Worm (Caenorhabditis elegans) whole organism, young adult: ENCODE measurements around the gene nmur-1.
A peak's percentile ranks its signal among the peaks of the same experiment; 100 is the strongest.

Experiments
- B0261.1 ChIP-seq: sonication (generic microtip); optimal IDR thresholded peaks from 2 replicates; lab custom pipeline; 2016; ENCODE audit warnings: mild to moderate bottlenecking, missing genetic modification characterization, moderate library complexity, missing compliant biosample characterization
- D2030.7 ChIP-seq: fragments of 200-800 bp; sonication (Bioruptor generic); IDR thresholded peaks from 2 replicates; pipeline ENCODE4 v1.3.6; 2022; ENCODE audit warnings: missing genetic modification reagents, missing genetic modification characterization, missing compliant biosample characterization
- F23B12.7 ChIP-seq: sonication (generic microtip); optimal IDR thresholded peaks from 2 replicates; lab custom pipeline; 2017; ENCODE audit warnings: missing genetic modification characterization, mild to moderate bottlenecking, missing compliant biosample characterization, antibody characterized with exemption, moderate library complexity; ENCODE audit not compliant: insufficient read depth
- F39B2.1 ChIP-seq: fragments of 200-800 bp; sonication (Bioruptor generic); IDR thresholded peaks from 2 replicates; pipeline ENCODE4 v1.3.6; 2022; ENCODE audit warnings: missing genetic modification reagents, missing genetic modification characterization, missing compliant biosample characterization
- T07F8.4 ChIP-seq: sonication (generic microtip); optimal IDR thresholded peaks from 2 replicates; lab custom pipeline; 2016; ENCODE audit warnings: mild to moderate bottlenecking, missing genetic modification characterization, moderate library complexity, missing compliant biosample characterization
- T26A5.8 ChIP-seq: sonication (generic microtip); optimal IDR thresholded peaks from 2 replicates; lab custom pipeline; 2016; ENCODE audit warnings: missing genetic modification characterization, missing compliant biosample characterization
- Y56A3A.18 ChIP-seq: fragments of 200-800 bp; sonication (Bioruptor generic); IDR thresholded peaks from 2 replicates; pipeline ENCODE4 v1.3.6; 2022; ENCODE audit warnings: missing genetic modification reagents, missing genetic modification characterization, missing compliant biosample characterization
- ZK185.1 ChIP-seq: sonication (generic microtip); optimal IDR thresholded peaks from 2 replicates; lab custom pipeline; 2016; ENCODE audit warnings: mild to moderate bottlenecking, missing genetic modification characterization, missing compliant biosample characterization; ENCODE audit not compliant: poor library complexity, severe bottlenecking
- ama-1 ChIP-seq, 3 experiments: fragments of 150-350 bp in 1 of 3; sonication (generic microtip) in 2 of 3; optimal IDR thresholded peaks; 2 replicates each; lab custom pipeline; 2014 to 2018; ENCODE audit warnings: missing biosample characterization in 2 of 3, missing genetic modification characterization in 2 of 3, missing genetic modification reagents in 2 of 3
- atf-7 ChIP-seq: sonication (generic microtip); optimal IDR thresholded peaks from 2 replicates; lab custom pipeline; 2017; ENCODE audit warnings: mild to moderate bottlenecking, missing genetic modification characterization, missing compliant biosample characterization
- athp-1 ChIP-seq: sonication (generic microtip); optimal IDR thresholded peaks from 2 replicates; lab custom pipeline; 2017; ENCODE audit warnings: mild to moderate bottlenecking, missing genetic modification characterization, missing compliant biosample characterization
- attf-3 ChIP-seq: fragments of 200-800 bp; sonication (Bioruptor generic); conservative IDR thresholded peaks from 2 replicates; pipeline ENCODE4 v1.3.6; 2022; ENCODE audit warnings: missing genetic modification reagents, missing genetic modification characterization, missing compliant biosample characterization
- attf-5 ChIP-seq: fragments of 200-800 bp; sonication (Bioruptor generic); optimal IDR thresholded peaks from 2 replicates; lab custom pipeline; 2018; ENCODE audit warnings: mild to moderate bottlenecking, missing genetic modification characterization, missing compliant biosample characterization
- attf-6 ChIP-seq: fragments of 200-800 bp; sonication (Bioruptor generic); IDR thresholded peaks from 2 replicates; pipeline ENCODE4 v1.3.6; 2022; ENCODE audit warnings: missing genetic modification reagents, missing genetic modification characterization, missing compliant biosample characterization
- ceh-27 ChIP-seq: fragments of 200-800 bp; sonication (Bioruptor generic); optimal IDR thresholded peaks from 2 replicates; lab custom pipeline; 2018; ENCODE audit warnings: mild to moderate bottlenecking, missing genetic modification characterization, moderate library complexity, missing compliant biosample characterization
- ceh-40 ChIP-seq: fragments of 200-800 bp; sonication (Bioruptor generic); IDR thresholded peaks from 2 replicates; pipeline ENCODE4 v1.3.6; 2022; ENCODE audit warnings: missing genetic modification characterization, missing compliant biosample characterization
- ceh-79 ChIP-seq: sonication (generic microtip); optimal IDR thresholded peaks from 2 replicates; lab custom pipeline; 2017; ENCODE audit warnings: mild to moderate bottlenecking, missing genetic modification characterization, missing compliant biosample characterization
- ceh-91 ChIP-seq: fragments of 200-800 bp; sonication (Bioruptor generic); IDR thresholded peaks from 2 replicates; pipeline ENCODE4 v1.3.6; 2022; ENCODE audit warnings: missing genetic modification reagents, missing genetic modification characterization, missing compliant biosample characterization
- chd-7 ChIP-seq: sonication (generic microtip); optimal IDR thresholded peaks from 2 replicates; lab custom pipeline; 2016; ENCODE audit warnings: mild to moderate bottlenecking, missing genetic modification characterization, moderate library complexity, missing compliant biosample characterization
- die-1 ChIP-seq: sonication (generic microtip); optimal IDR thresholded peaks from 2 replicates; lab custom pipeline; 2016; ENCODE audit warnings: missing genotype, mild to moderate bottlenecking, missing genetic modification characterization, missing compliant biosample characterization
- him-1 ChIP-seq: sonication (generic microtip); optimal IDR thresholded peaks from 2 replicates; lab custom pipeline; 2016; ENCODE audit warnings: missing genotype, missing genetic modification reagents, missing genetic modification characterization, missing compliant biosample characterization
- hmg-1.2 ChIP-seq: fragments of 200-800 bp; sonication (Bioruptor generic); IDR thresholded peaks from 2 replicates; pipeline ENCODE4 v1.3.6; 2022; ENCODE audit warnings: missing genetic modification reagents, missing genetic modification characterization, missing compliant biosample characterization
- hrde-1 ChIP-seq: sonication (generic microtip); optimal IDR thresholded peaks from 2 replicates; lab custom pipeline; 2016; ENCODE audit warnings: missing genetic modification characterization, mild to moderate bottlenecking, missing compliant biosample characterization, moderate library complexity, missing genotype, missing genetic modification reagents, borderline replicate concordance
- lag-1 ChIP-seq: fragments of 200-800 bp; sonication (Bioruptor generic); IDR thresholded peaks from 2 replicates; pipeline ENCODE4 v1.3.6; 2022; ENCODE audit warnings: missing genetic modification reagents, missing genetic modification characterization, missing compliant biosample characterization
- let-607 ChIP-seq, 2 experiments: fragments of 200-800 bp in 1 of 2; sonication (Bioruptor generic) in 1 of 2; sonication (generic microtip) in 1 of 2; optimal IDR thresholded peaks; 2 replicates each; lab custom pipeline; 2016 to 2018; ENCODE audit warnings: mild to moderate bottlenecking in 2 of 2, missing compliant biosample characterization in 2 of 2, missing genetic modification characterization in 2 of 2, moderate library complexity in 2 of 2, missing genotype in 1 of 2
- lin-26 ChIP-seq: fragments of 200-800 bp; sonication (Bioruptor generic); IDR thresholded peaks from 2 replicates; pipeline ENCODE4 v1.3.6; 2022; ENCODE audit warnings: missing genetic modification reagents, missing genetic modification characterization, missing compliant biosample characterization
- lin-40 ChIP-seq: sonication (generic microtip); optimal IDR thresholded peaks from 2 replicates; lab custom pipeline; 2016; ENCODE audit warnings: missing genetic modification characterization, mild to moderate bottlenecking, missing compliant biosample characterization, missing genotype, missing genetic modification reagents
- lin-54 ChIP-seq: fragments of 200-800 bp; sonication (Bioruptor generic); optimal IDR thresholded peaks from 2 replicates; lab custom pipeline; 2018; ENCODE audit warnings: mild to moderate bottlenecking, missing genetic modification characterization, missing compliant biosample characterization
- madf-3 ChIP-seq: fragments of 200-800 bp; sonication (Bioruptor generic); IDR thresholded peaks from 2 replicates; pipeline ENCODE4 v1.3.6; 2022; ENCODE audit warnings: missing genetic modification reagents, missing genetic modification characterization, missing compliant biosample characterization
- nhr-179 ChIP-seq: sonication (generic microtip); optimal IDR thresholded peaks from 2 replicates; lab custom pipeline; 2016; ENCODE audit warnings: mild to moderate bottlenecking, missing genetic modification characterization, missing compliant biosample characterization
- nhr-80 ChIP-seq: sonication (generic microtip); optimal IDR thresholded peaks from 2 replicates; lab custom pipeline; 2016; ENCODE audit warnings: missing genetic modification characterization, missing compliant biosample characterization
- pbrm-1 ChIP-seq: fragments of 200-800 bp; sonication (Bioruptor generic); IDR thresholded peaks from 2 replicates; pipeline ENCODE4 v1.3.6; 2022; ENCODE audit warnings: missing genetic modification reagents, missing genetic modification characterization, missing compliant biosample characterization
- rec-8 ChIP-seq, 2 experiments: sonication (generic microtip); optimal IDR thresholded peaks; 2 replicates each; lab custom pipeline; 2016; ENCODE audit warnings: mild to moderate bottlenecking in 2 of 2, missing genetic modification characterization in 2 of 2, missing genetic modification reagents in 2 of 2, missing genotype in 2 of 2, missing biosample characterization in 1 of 2, missing compliant biosample characterization in 1 of 2, moderate library complexity in 1 of 2
- rpc-1 ChIP-seq, 2 experiments: fragments of 150-350 bp in 1 of 2; sonication (generic microtip) in 1 of 2; optimal IDR thresholded peaks; 2 replicates each; lab custom pipeline; 2014 to 2018; ENCODE audit warnings: missing biosample characterization in 1 of 2, missing genetic modification characterization in 1 of 2, missing genetic modification reagents in 1 of 2, missing genotype in 1 of 2
- snpc-1.1 ChIP-seq: sonication (generic microtip); optimal IDR thresholded peaks from 2 replicates; lab custom pipeline; 2017; ENCODE audit warnings: missing genetic modification characterization, mild to moderate bottlenecking, missing compliant biosample characterization, antibody characterized with exemption, moderate library complexity, missing genotype, missing genetic modification reagents; ENCODE audit not compliant: insufficient read depth
- snpc-1.3 ChIP-seq: sonication (generic microtip); optimal IDR thresholded peaks from 2 replicates; lab custom pipeline; 2017; ENCODE audit warnings: missing genetic modification characterization, mild to moderate bottlenecking, missing compliant biosample characterization, antibody characterized with exemption, moderate library complexity, missing genotype, missing genetic modification reagents; ENCODE audit not compliant: insufficient read depth
- snpc-4 ChIP-seq, 5 experiments: fragments of 150-350 bp in 1 of 5; sonication (generic microtip) in 4 of 5; optimal IDR thresholded peaks; 2 replicates each; lab custom pipeline; 2014 to 2018; ENCODE audit warnings: missing genetic modification characterization in 5 of 5, missing biosample characterization in 3 of 5, antibody characterized with exemption in 2 of 5, mild to moderate bottlenecking in 2 of 5, missing compliant biosample characterization in 2 of 5, missing genotype in 2 of 5, moderate library complexity in 2 of 5, missing genetic modification reagents in 1 of 5
- somi-1 ChIP-seq: fragments of 200-800 bp; sonication (Bioruptor generic); optimal IDR thresholded peaks from 2 replicates; lab custom pipeline; 2018; ENCODE audit warnings: mild to moderate bottlenecking, missing genetic modification characterization, missing compliant biosample characterization
- unc-62 ChIP-seq: fragments of 150-350 bp; optimal IDR thresholded peaks from 2 replicates; lab custom pipeline; 2014; ENCODE audit warnings: missing biosample characterization, missing genetic modification reagents, missing genetic modification characterization
- ztf-26 ChIP-seq: sonication (generic microtip); optimal IDR thresholded peaks from 2 replicates; lab custom pipeline; 2017; ENCODE audit warnings: missing genetic modification characterization, missing compliant biosample characterization
- ztf-6 ChIP-seq: fragments of 200-800 bp; sonication (Bioruptor generic); IDR thresholded peaks from 2 replicates; pipeline ENCODE4 v1.3.6; 2022; ENCODE audit warnings: missing genetic modification reagents, missing genetic modification characterization, missing compliant biosample characterization

nmur-1 gene

ce11 chrX:8963469-8963868 is 17.3 kb upstream of the nmur-1 start:
- TF ChIP-seq ceh-79 (tag; lab: Kevin White, UChicago), result no peak
- TF ChIP-seq ceh-27, result no peak
- no peak for TF ChIP-seq nhr-179 (tag; lab: Kevin White, UChicago)

DNA sequence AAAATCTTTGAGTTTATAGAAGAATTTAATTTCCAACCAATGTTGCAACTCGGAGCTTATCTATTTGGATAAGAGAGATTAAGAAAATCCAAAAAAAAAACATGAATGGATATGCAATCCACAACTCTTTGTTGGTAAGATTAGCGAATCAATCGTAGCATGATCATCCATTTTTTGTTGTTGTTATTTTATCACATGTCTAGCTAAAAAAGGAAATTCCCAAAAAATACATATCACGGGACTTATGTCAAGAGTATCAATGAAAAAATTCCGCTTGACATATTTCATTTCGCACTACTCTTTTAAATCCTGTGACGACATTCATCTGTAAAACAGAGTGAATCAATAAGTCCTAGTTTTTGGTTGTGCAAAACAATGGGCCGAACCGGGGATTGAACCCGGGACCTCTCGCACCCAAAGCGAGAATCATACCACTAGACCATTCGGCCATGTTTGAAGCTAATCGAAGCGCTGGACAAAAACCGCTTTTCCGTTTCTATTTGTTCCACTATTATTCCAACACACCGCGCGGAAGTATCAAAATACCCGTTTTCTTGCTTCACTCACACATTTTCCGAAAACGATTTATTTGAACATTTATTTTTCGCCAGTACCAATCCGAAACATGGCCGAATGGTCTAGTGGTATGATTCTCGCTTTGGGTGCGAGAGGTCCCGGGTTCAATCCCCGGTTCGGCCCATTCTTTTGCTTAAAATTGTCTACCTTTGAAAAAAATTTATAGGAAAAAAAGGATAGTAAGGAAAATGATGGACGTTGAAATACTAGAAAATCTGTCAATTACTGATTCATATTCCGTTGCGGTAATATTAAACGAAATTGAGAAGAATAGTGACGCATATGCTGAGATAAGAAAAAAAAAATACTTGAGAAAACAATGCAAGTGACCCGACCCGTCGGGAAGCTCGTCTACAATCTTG is 11.4 kb upstream of the nmur-1 start:
- TF ChIP-seq unc-62 (GFP tag; lab: Kevin White, UChicago) (no peak), nhr-80 (tag; lab: Kevin White, UChicago) (peak; percentile 6), F39B2.1 (GFP tag; lab: Robert Waterston, UW) (no peak), attf-3 (0 out of 2 replicates have a peak, but pooled peaks have one; percentile 16), Y56A3A.18 (GFP tag; lab: Robert Waterston, UW) (0 out of 2 replicates have a peak, but pooled peaks have one; percentile 75), ceh-40 (peak; percentile 61; the same call in 1 of the 2 replicates), lag-1 (no peak), T07F8.4 (tag; lab: Kevin White, UChicago) (peak; percentile 49), attf-5 (GFP tag; lab: Kevin White, UChicago) (peak; percentile 36), ama-1 (optimal IDR thresholded peaks at IDR 0.05; lab: Kevin White, UChicago) (no peak), ama-1 (GFP tag; optimal IDR thresholded peaks at IDR 0.05; lab: Kevin White, UChicago) (peak in 1 of 2 experiments; percentile 27), chd-7 (tag; lab: Kevin White, UChicago) (peak; percentile 20), rpc-1 (optimal IDR thresholded peaks at IDR 0.05; lab: Kevin White, UChicago) (peak; percentile 81), rpc-1 (tag; optimal IDR thresholded peaks at IDR 0.05; lab: Kevin White, UChicago) (peak; percentile 87), T26A5.8 (tag; lab: Kevin White, UChicago) (peak; percentile 34), rec-8 (tag; optimal IDR thresholded peaks at IDR 0.05; lab: Kevin White, UChicago) (peak; percentile 23 to 51), pbrm-1 (GFP tag; lab: Robert Waterston, UW) (peak; percentile 76; the same call in 1 of the 2 replicates), snpc-1.1 (tag; lab: Kevin White, UChicago) (peak; percentile 32), ceh-91 (GFP tag; lab: Robert Waterston, UW) (no peak), snpc-4 (GFP tag; optimal IDR thresholded peaks at IDR 0.05; lab: Kevin White, UChicago) (peak; percentile 25), snpc-4 (tag; optimal IDR thresholded peaks at IDR 0.05; lab: Kevin White, UChicago) (peak in 2 of 4 experiments; percentile 24 to 64), lin-26 (GFP tag; lab: Robert Waterston, UW) (peak; percentile 85), somi-1 (GFP tag; lab: Kevin White, UChicago) (peak; percentile 13), D2030.7 (GFP tag; lab: Robert Waterston, UW) (peak; percentile 84), B0261.1 (tag; lab: Kevin White, UChicago) (peak; percentile 89), atf-7 (tag; lab: Kevin White, UChicago) (peak; percentile 36), attf-6 (peak; percentile 44; the same call in 1 of the 2 replicates), ztf-6 (no peak), snpc-1.3 (tag; lab: Kevin White, UChicago) (no peak), lin-54 (GFP tag; lab: Kevin White, UChicago) (no peak), die-1 (tag; lab: Kevin White, UChicago) (peak; percentile 87), madf-3 (GFP tag; lab: Robert Waterston, UW) (peak; percentile 54; the same call in 1 of the 2 replicates), let-607 (tag; optimal IDR thresholded peaks at IDR 0.05; lab: Kevin White, UChicago) (peak in 1 of 2 experiments; percentile 31), hmg-1.2 (GFP tag; lab: Robert Waterston, UW) (peak; percentile 72), F23B12.7 (tag; lab: Kevin White, UChicago) (peak; percentile 7), lin-40 (tag; lab: Kevin White, UChicago) (peak; percentile 62), athp-1 (tag; lab: Kevin White, UChicago) (peak; percentile 41), ztf-26 (tag; lab: Kevin White, UChicago) (peak; percentile 75), hrde-1 (tag; lab: Kevin White, UChicago) (peak; percentile 2), ZK185.1 (tag; lab: Kevin White, UChicago) (peak; percentile 54), him-1 (tag; lab: Kevin White, UChicago) (peak; percentile 46)
